Fruit fly (Drosophila melanogaster) whole organism, embryonic: Measurements from ENCODE around the gene CG31267.

Source experiments
- CG1832 ChIP-seq: fragments of 200-800 bp; sonication (Bioruptor generic); optimal IDR thresholded peaks from 2 replicates; lab custom pipeline; 2017; ENCODE audit warnings: missing biosample characterization, mild to moderate bottlenecking, missing genetic modification characterization, inconsistent platforms
- bbx ChIP-seq: fragments of 200-800 bp; sonication (Bioruptor generic); IDR thresholded peaks from 2 replicates; pipeline ENCODE4 v1.3.6; 2022; ENCODE audit warnings: missing biosample characterization, missing genetic modification characterization; ENCODE audit not compliant: partially characterized antibody
- kni ChIP-seq: fragments of 200-800 bp; sonication (Bioruptor generic); optimal IDR thresholded peaks from 3 replicates; lab custom pipeline; 2017; ENCODE audit warnings: mild to moderate bottlenecking, missing biosample characterization, missing genetic modification reagents, missing genetic modification characterization
- lmd ChIP-seq: fragments of 200-800 bp; sonication (Bioruptor generic); IDR thresholded peaks from 2 replicates; pipeline ENCODE4 v1.3.6; 2022; ENCODE audit warnings: missing biosample characterization, missing genetic modification characterization
- sens ChIP-seq: fragments of 200-800 bp; sonication (Bioruptor generic); peaks from one replicate; lab custom pipeline; 2016; ENCODE audit warnings: missing biosample characterization, missing genetic modification characterization

CG31267 gene

DNA sequence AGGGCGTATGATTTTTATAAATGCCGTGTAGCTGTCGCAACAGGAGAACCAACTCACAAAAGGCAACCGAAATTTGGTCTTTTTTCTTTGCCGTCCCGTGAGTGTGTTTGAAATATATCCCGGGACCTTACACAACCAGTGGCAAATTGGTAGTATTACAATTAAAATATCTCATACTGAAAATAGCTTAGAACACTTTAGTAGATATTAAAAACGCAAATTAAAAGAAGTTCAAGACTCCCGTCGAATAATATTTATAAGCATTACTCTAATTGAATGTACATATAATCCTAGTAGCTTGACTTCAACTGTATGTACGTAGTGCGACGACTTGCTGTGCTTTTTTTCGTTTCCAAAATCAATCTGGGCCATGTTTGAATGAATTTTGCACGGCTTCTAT is 44.1 kb downstream of the CG31267 start (continued):
- no peak for TF ChIP-seq kni (GFP tag; lab: Kevin White, UChicago)
- peak; percentile 26 for TF ChIP-seq sens (GFP tag; lab: Kevin White, UChicago)
- TF ChIP-seq lmd: no peak
- no peak for TF ChIP-seq bbx (GFP tag; lab: Robert Waterston, UW)
- no peak for TF ChIP-seq CG1832 (GFP tag; lab: Kevin White, UChicago)
